Worm (Caenorhabditis elegans): ENCODE measurements around the gene srlf-18.
A peak's percentile ranks its signal among the peaks of the same experiment; 100 is the strongest.

The srlf-18 gene

DNA sequence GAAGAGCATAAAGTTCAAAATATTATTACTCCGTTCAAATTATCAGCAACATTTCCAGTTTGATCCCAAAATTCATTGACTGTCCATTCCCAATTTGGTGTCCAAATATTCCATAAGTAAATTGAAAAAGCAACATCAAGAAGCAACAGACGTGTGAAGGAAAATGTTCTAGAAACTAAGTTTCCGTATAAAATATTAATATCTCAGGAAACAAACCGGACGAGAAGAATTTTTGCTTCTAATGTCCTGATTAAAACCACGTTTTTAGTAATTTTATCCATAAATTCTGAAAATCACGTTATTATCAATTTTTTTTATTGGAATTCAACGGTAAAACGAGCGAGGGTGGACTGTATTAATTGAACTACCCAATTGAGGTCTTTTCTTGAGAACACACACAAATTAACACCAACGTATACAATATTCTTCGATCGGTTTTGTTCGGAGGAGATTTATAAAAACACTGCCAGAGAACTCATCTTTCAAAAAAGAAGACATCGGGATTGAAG is 45.7 kb upstream of the srlf-18 start, which contains the start of gene pigq-1:
pigq-1 (minus strand) TSS at position 286 of the 509 bp plus-strand sequence.
- TF ChIP-seq pax-3 (tag; optimal IDR thresholded peaks at IDR 0.05) (peak; percentile 6), hlh-17 (GFP tag; optimal IDR thresholded peaks at IDR 0.05; ENCODE audit: borderline replicate concordance) (no peak), alr-1 (tag; optimal IDR thresholded peaks at IDR 0.05; ENCODE audit: borderline replicate concordance) (no peak), irx-1 (tag; optimal IDR thresholded peaks at IDR 0.05) (no peak), snpc-4 (tag; optimal IDR thresholded peaks at IDR 0.05) (no peak), vab-15 (tag; optimal IDR thresholded peaks at IDR 0.05) (no peak), swsn-7 (tag; optimal IDR thresholded peaks at IDR 0.05) (no peak), nhr-84 (tag; optimal IDR thresholded peaks at IDR 0.05) (no peak), lin-39 (tag; optimal IDR thresholded peaks at IDR 0.05) (no peak), aly-2 (tag; optimal IDR thresholded peaks at IDR 0.05) (peak; percentile 90), C04F5.9 (tag; optimal IDR thresholded peaks at IDR 0.05) (no peak), hpl-2 (GFP tag; optimal IDR thresholded peaks at IDR 0.05) (no peak), zag-1 (tag; optimal IDR thresholded peaks at IDR 0.05) (no peak), nhr-19 (GFP tag; conservative IDR thresholded peaks at IDR 0.05) (peak; percentile 26; the same call in 1 of the 2 replicates), lin-14 (GFP tag; optimal IDR thresholded peaks at IDR 0.05) (no peak), Y116A8C.19 (tag; optimal IDR thresholded peaks at IDR 0.05; ENCODE audit: borderline replicate concordance) (no peak), lsy-2 (tag; optimal IDR thresholded peaks at IDR 0.05) (peak; percentile 32 to 35), sptf-1 (tag; optimal IDR thresholded peaks at IDR 0.05) (no peak), nhr-20 (tag; optimal IDR thresholded peaks at IDR 0.05) (no peak), pag-3 (tag; optimal IDR thresholded peaks at IDR 0.05; ENCODE audit: borderline replicate concordance, insufficient read depth) (no peak), ceh-8 (GFP tag; optimal IDR thresholded peaks at IDR 0.05) (no peak), rnt-1 (tag; optimal IDR thresholded peaks at IDR 0.05) (no peak), ceh-82 (tag; optimal IDR thresholded peaks at IDR 0.05) (no peak), fkh-8 (tag; optimal IDR thresholded peaks at IDR 0.05) (no peak), skn-1 (tag; optimal IDR thresholded peaks at IDR 0.05) (no peak), ama-1 (optimal IDR thresholded peaks at IDR 0.05) (peak; percentile 64), lin-13 (GFP tag; optimal IDR thresholded peaks at IDR 0.05) (no peak), nhr-85 (tag) (peak; percentile 66), grh-1 (GFP tag; IDR thresholded peaks at IDR 0.05) (no peak), ceh-88 (GFP tag; IDR thresholded peaks at IDR 0.05) (no peak), nhr-90 (tag; optimal IDR thresholded peaks at IDR 0.05; ENCODE audit: poor library complexity) (peak; percentile 55), fkh-10 (GFP tag; optimal IDR thresholded peaks at IDR 0.05) (no peak), sup-37 (GFP tag; optimal IDR thresholded peaks at IDR 0.05) (no peak), blmp-1 (tag; optimal IDR thresholded peaks at IDR 0.05) (no peak), nhr-12 (tag; optimal IDR thresholded peaks at IDR 0.05) (no peak), fkh-4 (tag; optimal IDR thresholded peaks at IDR 0.05; ENCODE audit: borderline replicate concordance) (no peak), mab-9 (GFP tag; IDR thresholded peaks at IDR 0.05) (no peak), unc-98 (GFP tag; IDR thresholded peaks at IDR 0.05) (no peak), jun-1 (tag; optimal IDR thresholded peaks at IDR 0.05) (no peak), xbp-1 (tag; optimal IDR thresholded peaks at IDR 0.05) (no peak), ets-5 (GFP tag; IDR thresholded peaks at IDR 0.05) (no peak), ces-1 (GFP tag; optimal IDR thresholded peaks at IDR 0.05) (no peak), efl-1 (optimal IDR thresholded peaks at IDR 0.05) (peak in 1 of 2 experiments; percentile 13), efl-1 (GFP tag; optimal IDR thresholded peaks at IDR 0.05 in 1 of 2) (peak in 1 of 2 experiments; percentile 93), nhr-28 (tag; optimal IDR thresholded peaks at IDR 0.05) (no peak), elt-2 (tag; optimal IDR thresholded peaks at IDR 0.05) (peak; percentile 20), snu-23 (GFP tag; optimal IDR thresholded peaks at IDR 0.05) (peak; percentile 31), elt-3 (tag; optimal IDR thresholded peaks at IDR 0.05) (peak in 1 of 6 experiments; percentile 20), dsc-1 (tag; optimal IDR thresholded peaks at IDR 0.05) (no peak), nhr-47 (tag; optimal IDR thresholded peaks at IDR 0.05) (peak; percentile 28), nhr-71 (tag; optimal IDR thresholded peaks at IDR 0.05) (peak; percentile 42), C16A3.4 (tag; optimal IDR thresholded peaks at IDR 0.05) (no peak)

All from whole organism, L1 larva.